Worm (Caenorhabditis elegans) whole organism, L2 larva: ENCODE measurements around the gene T01D3.6.

ENCODE experiments used
- C34F6.9 ChIP-seq: fragments of 150-350 bp; optimal IDR thresholded peaks from 2 replicates; lab custom pipeline; 2014; ENCODE audit warnings: missing biosample characterization, missing genetic modification characterization
- F13H6.1 ChIP-seq: sonication (generic microtip); optimal IDR thresholded peaks from 2 replicates; lab custom pipeline; 2016; ENCODE audit warnings: missing genetic modification characterization, missing compliant biosample characterization
- Y55F3AM.14 ChIP-seq: fragments of 200-800 bp; sonication (Bioruptor generic); optimal IDR thresholded peaks from 2 replicates; lab custom pipeline; 2018; ENCODE audit warnings: mild to moderate bottlenecking, missing genetic modification characterization, missing compliant biosample characterization
- ZK546.5 ChIP-seq: sonication (generic microtip); optimal IDR thresholded peaks from 2 replicates; lab custom pipeline; 2017; ENCODE audit warnings: missing biosample characterization, missing genetic modification characterization
- aly-2 ChIP-seq: fragments of 150-350 bp; optimal IDR thresholded peaks from 2 replicates; lab custom pipeline; 2014; ENCODE audit warnings: missing biosample characterization, missing genetic modification characterization
- blmp-1 ChIP-seq: sonication (generic microtip); optimal IDR thresholded peaks from 2 replicates; lab custom pipeline; 2017; ENCODE audit warnings: missing genetic modification characterization, mild to moderate bottlenecking, missing compliant biosample characterization, antibody characterized with exemption, moderate library complexity; ENCODE audit not compliant: insufficient read depth
- ceh-16 ChIP-seq: fragments of 150-350 bp; optimal IDR thresholded peaks from 2 replicates; lab custom pipeline; 2014; ENCODE audit warnings: missing biosample characterization, missing genetic modification characterization
- ceh-82 ChIP-seq: fragments of 150-350 bp; optimal IDR thresholded peaks from 2 replicates; lab custom pipeline; 2014; ENCODE audit warnings: missing biosample characterization, missing genetic modification characterization
- crh-2 ChIP-seq: sonication (generic microtip); optimal IDR thresholded peaks from 2 replicates; lab custom pipeline; 2017; ENCODE audit warnings: missing biosample characterization, missing genetic modification characterization
- egl-27 ChIP-seq: sonication (generic microtip); optimal IDR thresholded peaks from 3 replicates; lab custom pipeline; 2017; ENCODE audit warnings: missing biosample characterization, missing genetic modification reagents, missing genetic modification characterization
- elt-1 ChIP-seq: fragments of 150-350 bp; optimal IDR thresholded peaks from 2 replicates; lab custom pipeline; 2014; ENCODE audit warnings: missing biosample characterization, missing genetic modification characterization
- elt-3 ChIP-seq: sonication (generic microtip); optimal IDR thresholded peaks from 2 replicates; lab custom pipeline; 2017; ENCODE audit warnings: missing biosample characterization, missing genetic modification characterization
- fos-1 ChIP-seq: fragments of 150-350 bp; optimal IDR thresholded peaks from 2 replicates; lab custom pipeline; 2014; ENCODE audit warnings: missing biosample characterization, missing genetic modification characterization
- gmeb-1 ChIP-seq: fragments of 150-350 bp; optimal IDR thresholded peaks from 2 replicates; lab custom pipeline; 2014; ENCODE audit warnings: missing biosample characterization, missing genetic modification characterization
- lin-13 ChIP-seq: fragments of 150-350 bp; optimal IDR thresholded peaks from 2 replicates; lab custom pipeline; 2014; ENCODE audit warnings: missing biosample characterization, missing genetic modification reagents, missing genetic modification characterization
- lin-39 ChIP-seq: fragments of 150-350 bp; optimal IDR thresholded peaks from 2 replicates; lab custom pipeline; 2014; ENCODE audit warnings: missing biosample characterization, missing genetic modification reagents, missing genetic modification characterization
- lsy-2 ChIP-seq, 2 experiments: fragments of 150-350 bp in 1 of 2; sonication (generic microtip) in 1 of 2; optimal IDR thresholded peaks; 2 replicates each; lab custom pipeline; 2014 to 2017; ENCODE audit warnings: missing biosample characterization in 2 of 2, missing genetic modification characterization in 2 of 2
- mab-5 ChIP-seq: fragments of 150-350 bp; optimal IDR thresholded peaks from 2 replicates; lab custom pipeline; 2014; ENCODE audit warnings: missing biosample characterization, missing genetic modification characterization
- mbf-1 ChIP-seq: sonication (generic microtip); optimal IDR thresholded peaks from 2 replicates; lab custom pipeline; 2017; ENCODE audit warnings: missing biosample characterization, missing genetic modification characterization
- mdl-1 ChIP-seq, 2 experiments: fragments of 150-350 bp in 1 of 2; sonication (generic microtip) in 1 of 2; optimal IDR thresholded peaks; 2 replicates each; lab custom pipeline; 2017; ENCODE audit warnings: missing biosample characterization in 2 of 2, missing genetic modification characterization in 2 of 2
- nhr-10 ChIP-seq: sonication (generic microtip); optimal IDR thresholded peaks from 2 replicates; lab custom pipeline; 2017; ENCODE audit warnings: missing biosample characterization, missing genetic modification characterization
- nhr-11 ChIP-seq: fragments of 150-350 bp; optimal IDR thresholded peaks from 2 replicates; lab custom pipeline; 2014; ENCODE audit warnings: missing biosample characterization, missing genetic modification characterization
- nhr-12 ChIP-seq: fragments of 150-350 bp; optimal IDR thresholded peaks from 2 replicates; lab custom pipeline; 2014; ENCODE audit warnings: missing biosample characterization, missing genetic modification characterization
- nhr-129 ChIP-seq: fragments of 150-350 bp; optimal IDR thresholded peaks from 2 replicates; lab custom pipeline; 2014; ENCODE audit warnings: missing biosample characterization, missing genetic modification characterization
- nhr-21 ChIP-seq: fragments of 150-350 bp; optimal IDR thresholded peaks from 2 replicates; lab custom pipeline; 2014; ENCODE audit warnings: missing biosample characterization, missing genetic modification characterization
- nhr-23 ChIP-seq: fragments of 150-350 bp; optimal IDR thresholded peaks from 2 replicates; lab custom pipeline; 2014; ENCODE audit warnings: missing biosample characterization, missing genetic modification reagents, missing genetic modification characterization
- nhr-237 ChIP-seq: fragments of 150-350 bp; optimal IDR thresholded peaks from 2 replicates; lab custom pipeline; 2014; ENCODE audit warnings: missing biosample characterization, missing genetic modification characterization
- nhr-25 ChIP-seq: fragments of 150-350 bp; sonication (generic microtip); optimal IDR thresholded peaks from 3 replicates; lab custom pipeline; 2014; ENCODE audit warnings: missing biosample characterization, missing genetic modification characterization
- nhr-6 ChIP-seq: fragments of 150-350 bp; optimal IDR thresholded peaks from 2 replicates; lab custom pipeline; 2014; ENCODE audit warnings: missing biosample characterization, missing genetic modification characterization
- nhr-77 ChIP-seq: fragments of 150-350 bp; optimal IDR thresholded peaks from 2 replicates; lab custom pipeline; 2014; ENCODE audit warnings: missing biosample characterization, missing genetic modification characterization
- peb-1 ChIP-seq: fragments of 150-350 bp; optimal IDR thresholded peaks from 2 replicates; lab custom pipeline; 2014; ENCODE audit warnings: missing biosample characterization, missing genetic modification characterization
- skn-1 ChIP-seq: sonication (generic microtip); optimal IDR thresholded peaks from 2 replicates; lab custom pipeline; 2017; ENCODE audit warnings: missing biosample characterization, missing genetic modification characterization
- sma-9 ChIP-seq, 2 experiments: fragments of 150-350 bp in 1 of 2; sonication (generic microtip) in 1 of 2; optimal IDR thresholded peaks; 2 replicates each; lab custom pipeline; 2014 to 2016; ENCODE audit warnings: missing genetic modification characterization in 2 of 2, mild to moderate bottlenecking in 1 of 2, missing biosample characterization in 1 of 2, missing compliant biosample characterization in 1 of 2, missing genetic modification reagents in 1 of 2, moderate library complexity in 1 of 2
- unc-55 ChIP-seq: fragments of 150-350 bp; sonication (generic microtip); optimal IDR thresholded peaks from 3 replicates; lab custom pipeline; 2014; ENCODE audit warnings: missing biosample characterization, missing genetic modification reagents, missing genetic modification characterization
- zag-1 ChIP-seq: fragments of 150-350 bp; optimal IDR thresholded peaks from 2 replicates; lab custom pipeline; 2014; ENCODE audit warnings: missing biosample characterization, missing genetic modification characterization
- ztf-1 ChIP-seq: fragments of 200-800 bp; sonication (Bioruptor generic); conservative IDR thresholded peaks from 2 replicates; pipeline ENCODE4 v1.3.6; 2022; ENCODE audit warnings: missing genetic modification characterization, missing compliant biosample characterization
- ztf-11 ChIP-seq: sonication (generic microtip); optimal IDR thresholded peaks from 2 replicates; lab custom pipeline; 2017; ENCODE audit warnings: missing biosample characterization, missing genetic modification characterization
- ztf-4 ChIP-seq: fragments of 150-350 bp; optimal IDR thresholded peaks from 2 replicates; lab custom pipeline; 2014; ENCODE audit warnings: missing biosample characterization, missing genetic modification characterization

T01D3.6 gene

DNA sequence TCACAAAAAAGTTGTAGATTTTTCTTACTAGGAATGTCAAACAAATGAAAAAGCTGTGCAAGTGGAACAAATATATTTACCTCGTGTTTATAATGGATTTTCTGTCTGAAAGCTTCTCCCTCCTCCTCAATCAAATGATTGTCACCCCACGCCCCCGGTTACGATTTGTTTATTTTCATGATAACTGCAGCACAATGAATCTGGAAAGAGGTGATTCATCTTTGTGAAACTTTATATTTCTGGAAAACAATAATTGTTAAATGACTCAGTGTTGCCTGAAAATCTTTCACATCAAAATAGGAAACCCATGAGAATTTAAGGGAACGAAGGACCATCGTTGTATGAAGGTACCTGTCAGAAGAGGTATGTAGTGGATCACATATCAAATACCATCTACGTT is 32.0 kb downstream of the T01D3.6 start, which contains the start of gene F35E12.10:
F35E12.10 (minus strand) TSS at position 101 of the 400 bp plus-strand sequence.
- no peak for TF ChIP-seq lin-39
- no peak for TF ChIP-seq nhr-23 (tag; lab: Kevin White, UChicago)
- no peak for TF ChIP-seq nhr-11 (tag; lab: Kevin White, UChicago)
- no peak for TF ChIP-seq gmeb-1 (tag; lab: Kevin White, UChicago)
- TF ChIP-seq nhr-25 (tag; lab: Kevin White, UChicago): no peak
- no peak for TF ChIP-seq ZK546.5 (tag; lab: Kevin White, UChicago)
- TF ChIP-seq nhr-6 (tag; lab: Kevin White, UChicago): no peak
- TF ChIP-seq unc-55 (GFP tag; lab: Kevin White, UChicago): no peak
- no peak for TF ChIP-seq aly-2 (tag; lab: Kevin White, UChicago)
- TF ChIP-seq mbf-1: no peak
- TF ChIP-seq nhr-237 (tag; lab: Kevin White, UChicago): no peak
- TF ChIP-seq elt-3 (tag; lab: Kevin White, UChicago): no peak
- TF ChIP-seq nhr-77 (tag; lab: Kevin White, UChicago): no peak
- TF ChIP-seq mab-5: no peak
- TF ChIP-seq ztf-11 (tag; lab: Kevin White, UChicago): no peak

DNA sequence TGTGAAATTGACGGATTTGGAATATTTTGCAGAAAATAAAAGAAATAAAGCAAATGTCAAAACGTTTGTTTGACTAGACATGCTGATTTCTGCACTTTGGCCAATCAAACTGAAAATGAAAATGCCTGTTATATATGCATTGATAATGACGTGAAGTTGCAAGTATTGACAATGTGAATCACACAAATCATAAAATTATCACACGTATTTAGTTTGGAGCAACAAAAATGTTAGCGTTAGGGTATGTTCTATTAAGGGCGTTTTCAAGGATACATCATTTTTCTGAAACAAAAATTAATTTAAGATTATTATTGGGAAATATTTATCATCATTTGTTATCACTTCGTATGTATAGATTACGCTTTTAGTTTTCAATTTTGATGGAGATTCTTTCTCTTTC is 35.2 kb downstream of the T01D3.6 start, which contains the start of gene cld-9:
cld-9 (minus strand) TSS at position 81 of the 400 bp plus-strand sequence.
- TF ChIP-seq fos-1 (tag; lab: Kevin White, UChicago) (peak; percentile 63), mdl-1 (tag; optimal IDR thresholded peaks at IDR 0.05; lab: Kevin White, UChicago) (no peak), sma-9 (GFP tag; optimal IDR thresholded peaks at IDR 0.05; lab: Kevin White, UChicago) (peak; percentile 37), sma-9 (tag; optimal IDR thresholded peaks at IDR 0.05; lab: Kevin White, UChicago) (no peak)

DNA sequence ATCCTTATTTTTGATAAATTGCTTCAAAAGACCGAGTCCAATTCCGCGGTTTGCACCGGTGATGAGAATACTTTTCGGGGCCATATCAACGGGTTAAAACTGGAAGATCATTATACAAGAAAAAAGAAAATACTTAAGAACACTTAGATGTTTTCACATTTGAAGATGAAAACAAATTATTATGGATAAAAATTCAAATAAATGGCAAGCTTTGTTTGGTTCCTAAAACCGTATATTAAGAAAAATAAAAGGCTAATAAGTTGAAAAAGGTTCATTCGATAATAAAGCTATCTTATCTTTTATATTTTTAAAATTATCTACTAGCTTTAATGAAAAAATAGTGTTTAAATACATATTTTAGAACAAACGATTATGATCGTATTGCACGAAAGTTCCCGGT is 36.9 kb downstream of the T01D3.6 start, which contains the start of gene F20G2.1:
F20G2.1 (minus strand) TSS at position 101 of the 400 bp plus-strand sequence.
- no peak for TF ChIP-seq nhr-11 (tag; lab: Kevin White, UChicago)
- TF ChIP-seq nhr-12: no peak
- no peak for TF ChIP-seq aly-2 (tag; lab: Kevin White, UChicago)
- no peak for TF ChIP-seq peb-1 (tag; lab: Kevin White, UChicago)
- no peak for TF ChIP-seq nhr-6 (tag; lab: Kevin White, UChicago)
- TF ChIP-seq ceh-82 (tag; lab: Kevin White, UChicago): no peak
- no peak for TF ChIP-seq lin-13 (GFP tag; lab: Kevin White, UChicago)
- no peak for TF ChIP-seq C34F6.9 (tag; lab: Kevin White, UChicago)
- TF ChIP-seq skn-1 (tag; lab: Kevin White, UChicago): no peak
- no peak for TF ChIP-seq ceh-16 (tag; lab: Kevin White, UChicago)

DNA sequence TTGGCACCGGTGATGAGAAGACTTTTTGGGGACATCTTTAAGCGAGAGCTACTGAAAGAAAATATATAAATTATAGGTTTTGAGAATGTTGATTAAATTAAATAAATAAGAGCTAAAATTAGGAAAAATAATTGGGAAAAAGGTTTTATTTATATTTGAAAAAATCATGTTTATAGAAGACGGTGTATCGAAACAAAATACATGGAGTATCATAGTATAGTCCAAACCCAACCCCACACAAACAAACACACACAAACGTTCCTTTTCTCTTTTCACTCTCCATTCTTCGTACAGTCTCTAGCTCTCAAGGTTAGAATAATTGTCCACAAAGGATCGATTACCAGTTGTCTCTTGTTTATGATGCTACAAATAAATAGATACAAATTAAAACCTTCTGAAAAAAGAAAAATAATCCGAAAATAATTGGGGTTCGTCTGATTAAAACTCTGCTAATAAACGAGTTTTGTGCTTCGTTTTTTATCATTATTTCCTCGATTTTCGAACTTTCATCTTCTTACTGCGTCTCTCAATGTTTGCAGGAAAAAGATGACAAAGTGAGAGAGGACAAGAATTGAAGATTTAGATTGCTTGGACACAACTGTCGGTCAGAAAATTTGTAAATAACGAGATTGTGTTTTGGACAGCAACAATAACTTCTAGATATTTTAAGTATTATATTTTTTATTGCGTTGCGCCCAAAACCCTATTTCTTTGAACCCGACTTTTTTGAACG is 39.9 kb downstream of the T01D3.6 start, which contains the start of gene F20G2.2:
F20G2.2 (minus strand) TSS at position 51 of the 733 bp plus-strand sequence.
- TF ChIP-seq mbf-1 (no peak), skn-1 (tag; lab: Kevin White, UChicago) (peak; percentile 54), Y55F3AM.14 (GFP tag; lab: Kevin White, UChicago) (no peak), nhr-25 (tag; lab: Kevin White, UChicago) (peak; percentile 11), ztf-11 (tag; lab: Kevin White, UChicago) (no peak), ZK546.5 (tag; lab: Kevin White, UChicago) (no peak), F13H6.1 (tag; lab: Kevin White, UChicago) (peak; percentile 12), sma-9 (GFP tag; optimal IDR thresholded peaks at IDR 0.05; lab: Kevin White, UChicago) (peak; percentile 13), sma-9 (tag; optimal IDR thresholded peaks at IDR 0.05; lab: Kevin White, UChicago) (no peak), fos-1 (tag; lab: Kevin White, UChicago) (peak; percentile 32), C34F6.9 (tag; lab: Kevin White, UChicago) (peak; percentile 30)
- TF ChIP-seq, all 48 proteins: peak for 6

DNA sequence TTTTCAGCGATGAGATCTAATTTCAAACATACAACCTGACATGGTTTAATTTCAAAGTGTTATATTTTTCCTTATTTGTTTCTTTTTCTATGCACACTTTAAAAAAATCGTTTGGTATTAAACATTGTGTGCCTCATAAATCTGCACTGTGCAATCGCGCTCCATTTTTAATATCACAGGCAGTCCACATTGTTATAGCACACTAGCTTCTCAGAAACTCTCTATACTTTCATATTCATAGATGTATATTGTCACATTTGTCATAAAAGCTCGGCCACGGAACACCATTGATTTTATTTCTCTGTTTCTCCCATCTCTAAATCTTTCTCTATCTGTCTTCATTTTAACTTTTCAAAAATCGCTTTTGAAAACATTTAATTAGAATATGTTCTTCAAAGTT is 40.7 kb downstream of the T01D3.6 start:
- TF ChIP-seq fos-1 (tag; lab: Kevin White, UChicago) (peak; percentile 39), nhr-12 (no peak), sma-9 (GFP tag; optimal IDR thresholded peaks at IDR 0.05; lab: Kevin White, UChicago) (peak; percentile 4), sma-9 (tag; optimal IDR thresholded peaks at IDR 0.05; lab: Kevin White, UChicago) (no peak), nhr-11 (tag; lab: Kevin White, UChicago) (no peak), ztf-1 (GFP tag; lab: Robert Waterston, UW) (no peak), F13H6.1 (tag; lab: Kevin White, UChicago) (no peak), mdl-1 (tag; optimal IDR thresholded peaks at IDR 0.05; lab: Kevin White, UChicago) (no peak), ztf-11 (tag; lab: Kevin White, UChicago) (no peak), egl-27 (tag; lab: Kevin White, UChicago) (no peak), unc-55 (GFP tag; lab: Kevin White, UChicago) (peak; percentile 94), blmp-1 (no peak), zag-1 (tag; lab: Kevin White, UChicago) (no peak), lin-39 (no peak), C34F6.9 (tag; lab: Kevin White, UChicago) (peak; percentile 76), elt-1 (no peak), crh-2 (tag; lab: Kevin White, UChicago) (peak; percentile 3), ztf-4 (tag; lab: Kevin White, UChicago) (no peak), nhr-23 (tag; lab: Kevin White, UChicago) (no peak), lsy-2 (tag; optimal IDR thresholded peaks at IDR 0.05; lab: Kevin White, UChicago) (peak in 1 of 2 experiments; percentile 60), ceh-16 (tag; lab: Kevin White, UChicago) (no peak), nhr-10 (no peak), nhr-129 (tag; lab: Kevin White, UChicago) (no peak), nhr-77 (tag; lab: Kevin White, UChicago) (no peak), nhr-21 (tag; lab: Kevin White, UChicago) (no peak), mbf-1 (no peak), Y55F3AM.14 (GFP tag; lab: Kevin White, UChicago) (no peak), mab-5 (no peak), gmeb-1 (tag; lab: Kevin White, UChicago) (no peak)
